Fruit fly (Drosophila melanogaster): Measurements from ENCODE around the gene CG3014.

CG3014 gene

DNA sequence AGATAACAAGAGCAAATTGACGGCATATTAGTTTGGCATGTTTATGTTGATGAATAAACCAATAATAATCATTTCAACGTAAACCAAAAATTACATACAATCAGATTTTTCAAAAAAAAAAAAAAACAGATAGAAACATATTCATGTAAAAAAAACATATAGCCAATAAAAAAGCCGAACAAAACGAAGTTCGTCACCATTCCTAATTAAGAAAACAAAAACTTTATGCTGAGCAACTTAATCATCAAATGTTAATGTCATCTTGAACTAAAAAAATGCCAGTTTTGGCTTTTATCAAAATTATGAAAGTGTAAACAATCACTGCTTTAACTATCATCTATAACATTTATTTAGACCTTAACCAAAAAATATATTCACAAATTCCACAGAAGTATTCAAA, 44.8 kb downstream of the CG3014 start, which contains the start of gene CG10919:
CG10919 (plus strand) TSS at position 301 of the 400 bp plus-strand sequence.
- no peak for TF ChIP-seq br (GFP tag; optimal IDR thresholded peaks at IDR 0.05)
- TF ChIP-seq Dfd (GFP tag; optimal IDR thresholded peaks at IDR 0.05): no peak
- no peak for TF ChIP-seq tai (GFP tag; optimal IDR thresholded peaks at IDR 0.05)
- TF ChIP-seq dmrt93B (GFP tag; optimal IDR thresholded peaks at IDR 0.05): no peak
- TF ChIP-seq Jra (GFP tag; optimal IDR thresholded peaks at IDR 0.05): no peak
- no peak for TF ChIP-seq lola (GFP tag; optimal IDR thresholded peaks at IDR 0.05)
- no peak for TF ChIP-seq foxo (GFP tag; optimal IDR thresholded peaks at IDR 0.05)
- TF ChIP-seq usp (GFP tag; optimal IDR thresholded peaks at IDR 0.05): no peak
- TF ChIP-seq CrebA (GFP tag; optimal IDR thresholded peaks at IDR 0.05; ENCODE audit: borderline replicate concordance): no peak
- TF ChIP-seq psq (GFP tag; optimal IDR thresholded peaks at IDR 0.05): no peak
- no peak for TF ChIP-seq HLH106 (tag; optimal IDR thresholded peaks at IDR 0.05)

dm6 chr3R:7753518-7753917, 49.1 kb downstream of the CG3014 start:
- no peak for TF ChIP-seq rgr (GFP tag; optimal IDR thresholded peaks at IDR 0.05)
- TF ChIP-seq CG32264 (GFP tag; optimal IDR thresholded peaks at IDR 0.05): no peak
- no peak for TF ChIP-seq usp (GFP tag; optimal IDR thresholded peaks at IDR 0.05)
- TF ChIP-seq Hnf4 (GFP tag; optimal IDR thresholded peaks at IDR 0.05): no peak
- TF ChIP-seq Abd-B (GFP tag; optimal IDR thresholded peaks at IDR 0.05): no peak
- no peak for TF ChIP-seq Rel (GFP tag; optimal IDR thresholded peaks at IDR 0.05)
- TF ChIP-seq Rel (tag; optimal IDR thresholded peaks at IDR 0.05): no peak
- no peak for TF ChIP-seq dl (GFP tag; optimal IDR thresholded peaks at IDR 0.05; ENCODE audit: insufficient read depth in 1 of 2, partially characterized antibody in 2 of 2)
- TF ChIP-seq Vsx2 (GFP tag; optimal IDR thresholded peaks at IDR 0.05; ENCODE audit: partially characterized antibody): no peak
- TF ChIP-seq Dif (GFP tag; optimal IDR thresholded peaks at IDR 0.05; ENCODE audit: partially characterized antibody): no peak
- TF ChIP-seq tai (GFP tag; optimal IDR thresholded peaks at IDR 0.05): no peak
- no peak for TF ChIP-seq dmrt93B (GFP tag; optimal IDR thresholded peaks at IDR 0.05)
- TF ChIP-seq HLH106 (tag; optimal IDR thresholded peaks at IDR 0.05): no peak
- no peak for TF ChIP-seq jim (GFP tag; optimal IDR thresholded peaks at IDR 0.05)
- TF ChIP-seq sage (GFP tag; optimal IDR thresholded peaks at IDR 0.05): no peak
- TF ChIP-seq CrebA (GFP tag; optimal IDR thresholded peaks at IDR 0.05; ENCODE audit: borderline replicate concordance): no peak

DNA sequence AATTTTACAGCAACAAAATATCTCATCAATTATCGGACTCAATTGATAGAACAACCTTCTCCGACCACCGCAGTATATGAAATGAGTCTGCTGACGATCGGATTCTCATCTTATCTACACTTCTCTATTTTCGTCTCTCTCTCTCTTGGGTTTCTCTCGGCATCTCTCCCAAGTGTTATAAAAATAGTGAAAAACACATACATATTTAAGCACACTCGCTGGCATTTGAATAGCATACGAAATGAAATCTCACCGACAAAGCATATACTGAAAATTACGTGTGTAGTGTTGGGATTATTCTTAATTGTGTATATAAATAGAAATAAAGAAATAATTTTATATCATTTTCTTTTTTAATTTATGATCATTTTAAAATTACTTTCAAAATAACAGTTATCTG, 52.6 kb downstream of the CG3014 start, which contains the start of gene pyd3:
pyd3 (minus strand) TSS at position 87 of the 400 bp plus-strand sequence.
- TF ChIP-seq tai (GFP tag; optimal IDR thresholded peaks at IDR 0.05) (no peak), usp (GFP tag; optimal IDR thresholded peaks at IDR 0.05) (no peak), CG9705 (GFP tag; optimal IDR thresholded peaks at IDR 0.05) (no peak), rgr (GFP tag; optimal IDR thresholded peaks at IDR 0.05) (no peak), OdsH (GFP tag; optimal IDR thresholded peaks at IDR 0.05) (no peak), Abd-B (GFP tag; optimal IDR thresholded peaks at IDR 0.05) (no peak), Jra (GFP tag; optimal IDR thresholded peaks at IDR 0.05) (no peak), Rel (GFP tag; optimal IDR thresholded peaks at IDR 0.05) (no peak), Rel (tag; optimal IDR thresholded peaks at IDR 0.05) (no peak), Hnf4 (GFP tag; optimal IDR thresholded peaks at IDR 0.05) (no peak), Vsx2 (GFP tag; optimal IDR thresholded peaks at IDR 0.05; ENCODE audit: partially characterized antibody) (no peak), Myc (optimal IDR thresholded peaks at IDR 0.05) (no peak), dsf (GFP tag; optimal IDR thresholded peaks at IDR 0.05; ENCODE audit: borderline replicate concordance) (no peak), CG32264 (GFP tag; optimal IDR thresholded peaks at IDR 0.05) (no peak), N (GFP tag; optimal IDR thresholded peaks at IDR 0.05) (no peak), GATAd (GFP tag; optimal IDR thresholded peaks at IDR 0.05) (no peak), br (GFP tag; optimal IDR thresholded peaks at IDR 0.05) (no peak)

Measured in whole organism, wandering third instar larva.